Worm (Caenorhabditis elegans) whole organism, L4 larva: ENCODE results near the gene C32D5.11.

Experiments used
- D1046.2 ChIP-seq: fragments of 200-800 bp; sonication (Bioruptor generic); IDR thresholded peaks from 2 replicates; pipeline ENCODE4 v1.3.6; 2022; ENCODE audit warnings: missing genetic modification characterization, missing compliant biosample characterization
- F10B5.3 ChIP-seq: sonication (generic microtip); optimal IDR thresholded peaks from 2 replicates; lab custom pipeline; 2016; ENCODE audit warnings: mild to moderate bottlenecking, missing genetic modification characterization, missing compliant biosample characterization
- F26F4.8 ChIP-seq: fragments of 200-800 bp; sonication (Bioruptor generic); conservative IDR thresholded peaks from 2 replicates; pipeline ENCODE4 v1.3.6; 2022; ENCODE audit warnings: missing genetic modification characterization, missing compliant biosample characterization
- F37D6.2 ChIP-seq: sonication (generic microtip); optimal IDR thresholded peaks from 2 replicates; lab custom pipeline; 2016; ENCODE audit warnings: mild to moderate bottlenecking, missing genetic modification characterization, missing compliant biosample characterization
- F49E8.2 ChIP-seq: sonication (generic microtip); optimal IDR thresholded peaks from 2 replicates; lab custom pipeline; 2016; ENCODE audit warnings: missing compliant biosample characterization, mild to moderate bottlenecking, missing genetic modification characterization, borderline replicate concordance
- T20F7.1 ChIP-seq: fragments of 200-800 bp; sonication (Bioruptor generic); optimal IDR thresholded peaks from 2 replicates; lab custom pipeline; 2018; ENCODE audit warnings: mild to moderate bottlenecking, missing genetic modification characterization, missing compliant biosample characterization
- T26A8.4 ChIP-seq: fragments of 200-800 bp; sonication (Bioruptor generic); IDR thresholded peaks from 2 replicates; pipeline ENCODE4 v1.3.6; 2022; ENCODE audit warnings: missing genetic modification characterization, missing compliant biosample characterization
- Y5F2A.4 ChIP-seq: fragments of 200-800 bp; sonication (Bioruptor generic); optimal IDR thresholded peaks from 2 replicates; lab custom pipeline; 2018; ENCODE audit warnings: mild to moderate bottlenecking, missing genetic modification characterization, missing compliant biosample characterization
- ZK337.2 ChIP-seq: fragments of 200-800 bp; sonication (Bioruptor generic); IDR thresholded peaks from 2 replicates; pipeline ENCODE4 v1.3.6; 2022; ENCODE audit warnings: missing genetic modification reagents, missing genetic modification characterization, missing compliant biosample characterization
- aly-2 ChIP-seq: sonication (generic microtip); optimal IDR thresholded peaks from 2 replicates; lab custom pipeline; 2018; ENCODE audit warnings: missing biosample characterization, missing genetic modification characterization
- ama-1 ChIP-seq: fragments of 150-350 bp; optimal IDR thresholded peaks from 2 replicates; lab custom pipeline; 2014; ENCODE audit warnings: inconsistent platforms, mixed read lengths
- arid-1 ChIP-seq: fragments of 200-800 bp; sonication (Bioruptor generic); conservative IDR thresholded peaks from 2 replicates; pipeline ENCODE4 v1.3.6; 2022; ENCODE audit warnings: missing genetic modification reagents, missing genetic modification characterization, missing compliant biosample characterization
- attf-4 ChIP-seq: sonication (generic microtip); optimal IDR thresholded peaks from 3 replicates; lab custom pipeline; 2017; ENCODE audit warnings: missing biosample characterization, missing genetic modification characterization
- ceh-32 ChIP-seq: sonication (generic microtip); optimal IDR thresholded peaks from 2 replicates; lab custom pipeline; 2016; ENCODE audit warnings: mild to moderate bottlenecking, missing genetic modification characterization, missing compliant biosample characterization; ENCODE audit not compliant: poor library complexity
- ceh-82 ChIP-seq: sonication (generic microtip); optimal IDR thresholded peaks from 2 replicates; lab custom pipeline; 2017; ENCODE audit warnings: missing biosample characterization, missing genetic modification characterization
- ces-1 ChIP-seq: fragments of 150-350 bp; sonication (generic microtip); optimal IDR thresholded peaks from 4 replicates; lab custom pipeline; 2014; ENCODE audit warnings: missing biosample characterization, missing genetic modification reagents, missing genetic modification characterization
- cey-2 ChIP-seq: sonication (generic microtip); optimal IDR thresholded peaks from 3 replicates; lab custom pipeline; 2017; ENCODE audit warnings: missing genetic modification characterization, mild to moderate bottlenecking, missing compliant biosample characterization, antibody characterized with exemption, borderline replicate concordance; ENCODE audit not compliant: insufficient read depth
- ctbp-1 ChIP-seq: fragments of 200-800 bp; sonication (Bioruptor generic); IDR thresholded peaks from 2 replicates; pipeline ENCODE4 v1.3.6; 2022; ENCODE audit warnings: missing genetic modification reagents, missing genetic modification characterization, missing compliant biosample characterization
- daf-19 ChIP-seq: fragments of 200-800 bp; sonication (Bioruptor generic); conservative IDR thresholded peaks from 2 replicates; pipeline ENCODE4 v1.3.6; 2022; ENCODE audit warnings: missing genetic modification characterization, missing compliant biosample characterization
- dmd-9 ChIP-seq: fragments of 200-800 bp; sonication (Bioruptor generic); IDR thresholded peaks from 2 replicates; pipeline ENCODE4 v1.3.6; 2022; ENCODE audit warnings: missing genetic modification reagents, missing genetic modification characterization, missing compliant biosample characterization
- dpl-1 ChIP-seq: fragments of 150-350 bp; optimal IDR thresholded peaks from 2 replicates; lab custom pipeline; 2014; ENCODE audit warnings: missing biosample characterization, missing genetic modification reagents, missing genetic modification characterization
- egl-43 ChIP-seq: fragments of 200-800 bp; sonication (Bioruptor generic); IDR thresholded peaks from 2 replicates; pipeline ENCODE4 v1.3.6; 2022; ENCODE audit warnings: missing genetic modification reagents, missing genetic modification characterization, missing compliant biosample characterization
- gei-8 ChIP-seq: fragments of 200-800 bp; sonication (Bioruptor generic); optimal IDR thresholded peaks from 2 replicates; lab custom pipeline; 2018; ENCODE audit warnings: mild to moderate bottlenecking, missing genetic modification characterization, missing compliant biosample characterization
- hif-1 ChIP-seq, 2 experiments: sonication (generic microtip); optimal IDR thresholded peaks; 2 replicates each; lab custom pipeline; 2016 to 2017; ENCODE audit warnings: missing compliant biosample characterization in 2 of 2, missing genetic modification characterization in 2 of 2, missing genetic modification reagents in 2 of 2, missing genotype in 2 of 2, mild to moderate bottlenecking in 1 of 2
- hlh-11 ChIP-seq: fragments of 200-800 bp; sonication (Bioruptor generic); optimal IDR thresholded peaks from 2 replicates; lab custom pipeline; 2018; ENCODE audit warnings: mild to moderate bottlenecking, missing genetic modification characterization, missing compliant biosample characterization
- lim-7 ChIP-seq: fragments of 200-800 bp; sonication (Bioruptor generic); IDR thresholded peaks from 2 replicates; pipeline ENCODE4 v1.3.6; 2022; ENCODE audit warnings: missing genetic modification characterization, missing compliant biosample characterization
- lin-38 ChIP-seq: fragments of 200-800 bp; sonication (Bioruptor generic); IDR thresholded peaks from 2 replicates; pipeline ENCODE4 v1.3.6; 2022; ENCODE audit warnings: missing genetic modification reagents, missing genetic modification characterization, missing compliant biosample characterization
- lin-39 ChIP-seq: fragments of 150-350 bp; optimal IDR thresholded peaks from 2 replicates; lab custom pipeline; 2014; ENCODE audit warnings: missing biosample characterization, missing genetic modification reagents, missing genetic modification characterization
- madf-5 ChIP-seq, 2 experiments: fragments of 200-800 bp; sonication (Bioruptor generic); IDR thresholded peaks; 2 replicates each; pipeline ENCODE4 v1.3.6; 2022; ENCODE audit warnings: missing compliant biosample characterization in 2 of 2, missing genetic modification characterization in 2 of 2
- madf-9 ChIP-seq: fragments of 200-800 bp; sonication (Bioruptor generic); conservative IDR thresholded peaks from 2 replicates; pipeline ENCODE4 v1.3.6; 2022; ENCODE audit warnings: missing genetic modification reagents, missing genetic modification characterization, missing compliant biosample characterization
- mdl-1 ChIP-seq, 2 experiments: fragments of 150-350 bp in 1 of 2; sonication (generic microtip) in 1 of 2; optimal IDR thresholded peaks; 2 replicates each; lab custom pipeline; 2014 to 2017; ENCODE audit warnings: missing biosample characterization in 2 of 2, missing genetic modification characterization in 2 of 2
- mdt-29 ChIP-seq: fragments of 200-800 bp; sonication (Bioruptor generic); IDR thresholded peaks from 2 replicates; pipeline ENCODE4 v1.3.6; 2022; ENCODE audit warnings: missing genetic modification reagents, missing genetic modification characterization, missing compliant biosample characterization
- mep-1 ChIP-seq: fragments of 150-350 bp; sonication (generic microtip); optimal IDR thresholded peaks from 3 replicates; lab custom pipeline; 2014; ENCODE audit warnings: missing biosample characterization, missing genetic modification characterization
- nhr-10 ChIP-seq: fragments of 150-350 bp; optimal IDR thresholded peaks from 2 replicates; lab custom pipeline; 2014; ENCODE audit warnings: missing biosample characterization, missing genetic modification characterization
- nhr-102 ChIP-seq: sonication (generic microtip); optimal IDR thresholded peaks from 2 replicates; lab custom pipeline; 2016; ENCODE audit warnings: mild to moderate bottlenecking, missing genetic modification characterization, moderate library complexity, missing compliant biosample characterization
- nhr-41 ChIP-seq: fragments of 200-800 bp; sonication (Bioruptor generic); IDR thresholded peaks from 2 replicates; pipeline ENCODE4 v1.3.6; 2022; ENCODE audit warnings: missing genetic modification reagents, missing genetic modification characterization, missing compliant biosample characterization
- nhr-6 ChIP-seq: fragments of 150-350 bp; optimal IDR thresholded peaks from 2 replicates; lab custom pipeline; 2014; ENCODE audit warnings: missing biosample characterization, missing genetic modification characterization
- nhr-76 ChIP-seq: fragments of 150-350 bp; optimal IDR thresholded peaks from 2 replicates; lab custom pipeline; 2014; ENCODE audit warnings: missing biosample characterization, missing genetic modification characterization
- nhr-77 ChIP-seq: fragments of 150-350 bp; optimal IDR thresholded peaks from 2 replicates; lab custom pipeline; 2014; ENCODE audit warnings: missing biosample characterization, missing genetic modification characterization
- pqm-1 ChIP-seq: sonication (generic microtip); optimal IDR thresholded peaks from 2 replicates; lab custom pipeline; 2017; ENCODE audit warnings: missing biosample characterization, missing genetic modification characterization
- rbr-2 ChIP-seq: sonication (generic microtip); optimal IDR thresholded peaks from 2 replicates; lab custom pipeline; 2016; ENCODE audit warnings: missing genotype, missing genetic modification characterization, missing compliant biosample characterization
- saeg-2 ChIP-seq: fragments of 200-800 bp; sonication (Bioruptor generic); IDR thresholded peaks from 2 replicates; pipeline ENCODE4 v1.3.6; 2022; ENCODE audit warnings: missing genetic modification reagents, missing genetic modification characterization, missing compliant biosample characterization
- snpc-4 ChIP-seq: fragments of 150-350 bp; optimal IDR thresholded peaks from 2 replicates; lab custom pipeline; 2014; ENCODE audit warnings: missing biosample characterization, missing genetic modification characterization
- spr-1 ChIP-seq: sonication (generic microtip); optimal IDR thresholded peaks from 2 replicates; lab custom pipeline; 2016; ENCODE audit warnings: mild to moderate bottlenecking, missing genetic modification characterization, missing compliant biosample characterization
- spr-3 ChIP-seq: fragments of 200-800 bp; sonication (Bioruptor generic); optimal IDR thresholded peaks from 2 replicates; lab custom pipeline; 2018; ENCODE audit warnings: mild to moderate bottlenecking, missing genetic modification characterization, missing compliant biosample characterization
- tra-1 ChIP-seq: fragments of 200-800 bp; sonication (Bioruptor generic); IDR thresholded peaks from 2 replicates; pipeline ENCODE4 v1.3.6; 2022; ENCODE audit warnings: missing genetic modification reagents, missing genetic modification characterization, missing compliant biosample characterization
- unc-130 ChIP-seq: sonication (generic microtip); optimal IDR thresholded peaks from 2 replicates; lab custom pipeline; 2016; ENCODE audit warnings: missing genetic modification reagents, missing genetic modification characterization, missing compliant biosample characterization
- unc-39 ChIP-seq: sonication (generic microtip); optimal IDR thresholded peaks from 2 replicates; lab custom pipeline; 2017; ENCODE audit warnings: missing biosample characterization, missing genetic modification characterization
- unc-62 ChIP-seq, 3 experiments: fragments of 150-350 bp in 1 of 3; sonication (generic microtip); optimal IDR thresholded peaks in 2 of 3; peaks in 1 of 3; 1 replicate in 1 of 3; 2 replicates in 2 of 3; lab custom pipeline; 2014 to 2017; ENCODE audit warnings: missing biosample characterization in 3 of 3, missing genetic modification characterization in 3 of 3, missing genetic modification reagents in 3 of 3, missing genotype in 1 of 3
- zip-11 ChIP-seq: fragments of 200-800 bp; sonication (Bioruptor generic); IDR thresholded peaks from 2 replicates; pipeline ENCODE4 v1.3.6; 2022; ENCODE audit warnings: missing genetic modification characterization, missing compliant biosample characterization
- ztf-11 ChIP-seq: fragments of 150-350 bp; optimal IDR thresholded peaks from 2 replicates; lab custom pipeline; 2014; ENCODE audit warnings: missing biosample characterization, missing genetic modification characterization

C32D5.11 gene

DNA sequence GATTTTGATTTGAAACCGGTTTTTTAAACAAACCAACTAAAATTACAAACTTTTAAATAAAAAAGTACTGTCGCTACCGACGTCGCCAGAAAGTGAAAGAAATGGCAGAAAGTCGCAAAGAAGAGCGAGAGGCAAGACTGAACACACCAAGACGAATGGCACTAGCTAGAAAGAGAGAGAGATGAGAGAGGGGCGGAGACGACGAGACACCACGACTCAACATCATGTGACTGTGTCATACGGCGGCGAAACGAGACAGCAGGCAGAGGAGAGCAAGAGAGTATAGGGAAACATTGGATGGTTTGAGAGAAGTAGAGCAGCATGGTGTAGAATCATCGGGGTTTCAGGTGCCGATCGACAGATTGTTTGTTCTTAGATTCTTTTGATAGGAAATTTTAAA is 6.9 kb downstream of the C32D5.11 start (continued):
- TF ChIP-seq mdl-1 (tag; optimal IDR thresholded peaks at IDR 0.05; lab: Kevin White, UChicago) (peak; percentile 71 to 92), nhr-77 (peak; percentile 76), ceh-82 (no peak), madf-5 (GFP tag; IDR thresholded peaks at IDR 0.05; lab: Robert Waterston, UW) (0 out of 4 replicates have a peak, but pooled peaks of 1 of the 2 experiments have one; percentile 23), attf-4 (peak; percentile 32), unc-39 (tag; lab: Kevin White, UChicago) (no peak), hif-1 (tag; optimal IDR thresholded peaks at IDR 0.05; lab: Kevin White, UChicago) (peak in 1 of 2 experiments; percentile 74), rbr-2 (tag; lab: Kevin White, UChicago) (peak; percentile 88), ztf-11 (tag; lab: Kevin White, UChicago) (no peak), lin-39 (tag; lab: Kevin White, UChicago) (no peak), ZK337.2 (GFP tag; lab: Robert Waterston, UW) (no peak), F49E8.2 (tag; lab: Kevin White, UChicago) (no peak), unc-130 (GFP tag; lab: Kevin White, UChicago) (no peak), mdt-29 (peak; percentile 79; the same call in 1 of the 2 replicates), aly-2 (no peak), ces-1 (no peak), zip-11 (GFP tag; lab: Robert Waterston, UW) (no peak), T20F7.1 (GFP tag; lab: Kevin White, UChicago) (peak; percentile 51), T26A8.4 (GFP tag; lab: Robert Waterston, UW) (peak; percentile 79), lin-38 (GFP tag; lab: Robert Waterston, UW) (peak; percentile 74), unc-62 (GFP tag; optimal IDR thresholded peaks at IDR 0.05 in 1 of 2; lab: Kevin White, UChicago) (peak in 1 of 2 experiments; percentile 99), unc-62 (tag; optimal IDR thresholded peaks at IDR 0.05; lab: Kevin White, UChicago) (no peak), snpc-4 (tag; lab: Kevin White, UChicago) (peak; percentile 36), ama-1 (peak; percentile 99), lim-7 (GFP tag; lab: Robert Waterston, UW) (no peak), pqm-1 (tag; lab: Kevin White, UChicago) (peak; percentile 8), nhr-102 (tag; lab: Kevin White, UChicago) (peak; percentile 81), tra-1 (GFP tag; lab: Robert Waterston, UW) (peak; percentile 73; the same call in 1 of the 2 replicates), nhr-6 (peak; percentile 65), daf-19 (GFP tag; lab: Robert Waterston, UW) (no peak), egl-43 (GFP tag; lab: Robert Waterston, UW) (peak; percentile 78), Y5F2A.4 (GFP tag; lab: Kevin White, UChicago) (no peak), hlh-11 (tag; lab: Kevin White, UChicago) (peak; percentile 98), ceh-32 (tag; lab: Kevin White, UChicago) (no peak), nhr-41 (GFP tag; lab: Robert Waterston, UW) (0 out of 2 replicates have a peak, but pooled peaks have one; percentile 13), ctbp-1 (GFP tag; lab: Robert Waterston, UW) (peak; percentile 79), gei-8 (GFP tag; lab: Kevin White, UChicago) (no peak), madf-9 (GFP tag; lab: Robert Waterston, UW) (peak; percentile 60), F37D6.2 (tag; lab: Kevin White, UChicago) (peak; percentile 54), arid-1 (GFP tag; lab: Robert Waterston, UW) (peak; percentile 34; the same call in 1 of the 2 replicates), dmd-9 (no peak), nhr-76 (peak; percentile 11), mep-1 (tag; lab: Kevin White, UChicago) (peak; percentile 89), dpl-1 (GFP tag; lab: Kevin White, UChicago) (peak; percentile 68), nhr-10 (peak; percentile 84), saeg-2 (no peak), cey-2 (tag; lab: Kevin White, UChicago) (peak; percentile 45), spr-1 (tag; lab: Kevin White, UChicago) (peak; percentile 58), F26F4.8 (GFP tag; lab: Robert Waterston, UW) (no peak), spr-3 (GFP tag; lab: Kevin White, UChicago) (no peak), F10B5.3 (tag; lab: Kevin White, UChicago) (no peak), D1046.2 (GFP tag; lab: Robert Waterston, UW) (no peak)
